Worm (Caenorhabditis elegans): ENCODE results near the gene C46C11.4.

C46C11.4 gene

ce11 chrX:4658303-4658702 lies 11.3 kb upstream of the C46C11.4 start:
- TF ChIP-seq unc-62 (GFP tag; optimal IDR thresholded peaks at IDR 0.05): no peak

DNA sequence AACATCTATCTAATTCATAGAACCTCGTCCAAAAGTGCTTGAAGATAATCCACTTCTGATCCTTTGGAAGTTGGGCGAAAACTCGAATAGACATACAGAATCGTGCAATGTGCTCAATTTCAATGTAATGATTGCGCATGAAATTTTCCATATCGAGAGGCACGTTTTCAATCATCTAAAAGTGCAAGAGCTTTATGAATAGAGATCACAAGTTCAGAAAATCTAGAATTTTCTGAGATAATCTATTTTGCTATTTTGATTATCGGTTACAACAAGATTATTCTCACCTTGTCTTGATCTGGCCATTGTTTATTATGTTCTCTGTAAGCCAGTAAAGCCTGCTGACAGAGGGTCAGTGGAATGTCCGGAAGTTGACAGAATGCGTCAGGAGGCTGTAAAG lies 10.6 kb upstream of the C46C11.4 start:
- TF ChIP-seq unc-62 (GFP tag; optimal IDR thresholded peaks at IDR 0.05): no peak

DNA sequence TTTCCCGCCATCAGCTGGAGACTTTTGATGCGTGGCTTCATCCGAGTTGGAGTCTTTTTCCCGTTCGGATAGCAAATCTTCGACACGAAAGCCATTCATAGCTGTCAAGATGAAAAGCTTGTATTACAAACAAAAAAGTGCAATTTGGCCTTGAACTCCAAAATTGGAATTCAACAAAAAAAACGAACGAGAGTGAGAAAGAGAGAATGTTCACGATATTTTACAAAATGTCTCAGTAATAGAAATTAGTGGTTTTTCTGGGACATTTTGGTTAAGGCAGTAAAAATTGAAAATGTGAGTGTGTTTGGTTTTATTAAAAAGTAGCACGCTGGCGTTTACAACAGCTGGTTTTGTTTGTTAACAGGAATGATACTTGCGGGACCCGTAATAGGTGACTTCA lies 7.1 kb upstream of the C46C11.4 start, which contains the start of gene ceh-1:
Gene ceh-1, minus strand, starts transcription at position 101 of the 400 bp plus-strand sequence.
- TF ChIP-seq unc-62 (GFP tag; optimal IDR thresholded peaks at IDR 0.05): no peak

DNA sequence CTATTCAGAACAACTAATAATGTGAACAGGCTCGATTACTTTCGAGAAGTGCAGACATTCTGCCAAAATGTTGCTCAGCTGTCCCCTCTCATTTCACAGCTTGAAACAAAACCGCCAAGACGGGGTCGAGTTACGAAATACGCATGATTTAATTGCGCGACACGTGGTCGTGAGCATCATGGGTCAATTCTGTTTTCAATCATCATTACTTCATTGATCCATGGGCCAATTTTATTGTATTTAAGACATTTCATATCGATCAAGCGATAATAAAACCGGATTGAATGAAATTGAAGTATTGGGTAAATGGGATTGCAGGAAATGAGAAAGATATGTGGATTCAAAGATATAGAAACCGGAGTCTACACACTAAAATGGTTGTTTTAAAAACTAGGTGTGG lies 5.9 kb upstream of the C46C11.4 start:
- no peak for TF ChIP-seq unc-62 (GFP tag; optimal IDR thresholded peaks at IDR 0.05)

DNA sequence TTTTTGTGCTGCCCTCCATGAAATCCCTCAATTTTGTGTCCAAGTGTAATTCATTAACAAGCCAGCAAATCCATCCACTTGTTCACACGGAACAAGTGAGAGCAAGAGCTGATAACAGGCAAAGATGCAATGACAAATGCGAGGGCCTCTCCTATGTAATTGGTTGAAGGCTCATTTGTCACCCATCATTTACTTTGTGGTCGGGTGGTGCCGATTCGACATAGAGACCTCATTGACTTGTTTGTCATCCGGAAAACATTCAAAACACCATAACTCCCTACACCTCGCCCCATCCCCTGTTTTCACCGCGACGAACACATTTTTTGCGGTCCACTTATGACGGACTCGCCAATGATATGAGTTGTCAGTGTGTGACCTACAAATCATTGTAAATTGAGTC lies 4.4 kb upstream of the C46C11.4 start:
- TF ChIP-seq unc-62 (GFP tag; optimal IDR thresholded peaks at IDR 0.05): no peak

DNA sequence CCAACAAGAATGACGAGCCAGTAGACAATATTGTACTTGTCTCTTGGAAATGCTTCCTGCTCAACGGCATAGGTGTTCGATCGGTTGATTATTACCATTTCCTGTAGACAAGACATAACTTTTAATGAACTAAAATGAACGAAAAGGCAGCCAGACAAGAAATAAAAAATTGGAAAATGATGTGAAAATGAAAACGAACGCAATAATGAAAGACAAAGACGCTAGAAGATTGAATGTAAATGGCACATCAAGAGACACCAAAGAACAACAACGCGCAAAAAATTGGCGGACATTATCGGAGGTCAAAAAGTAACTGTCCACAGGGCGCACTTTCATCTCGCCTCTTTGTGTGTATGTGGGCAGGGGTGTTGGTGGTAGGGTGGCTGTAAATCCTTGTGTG lies 2.1 kb upstream of the C46C11.4 start, which contains the start of gene ent-5:
Gene ent-5, minus strand, starts transcription at position 101 of the 400 bp plus-strand sequence.
- no peak for TF ChIP-seq unc-62 (GFP tag; optimal IDR thresholded peaks at IDR 0.05)

DNA sequence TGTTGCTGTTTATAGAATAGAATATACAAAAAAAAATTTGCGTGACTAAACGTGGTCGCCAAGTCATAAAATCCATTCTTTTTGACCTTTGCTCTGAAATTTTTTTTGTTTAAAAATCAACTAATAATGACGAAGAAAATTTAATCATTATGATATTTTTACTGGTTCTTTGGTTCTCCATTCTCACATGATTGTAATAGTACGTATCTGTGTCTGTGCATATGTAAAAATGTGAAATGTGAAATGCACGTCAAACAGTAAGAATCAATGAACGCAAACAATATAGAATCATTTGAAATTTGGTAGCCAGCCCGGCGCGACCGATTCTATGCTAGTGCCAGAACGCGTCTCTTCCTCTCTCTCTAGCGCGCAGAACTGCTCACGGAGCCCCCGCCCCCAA lies 10.2 kb downstream of the C46C11.4 start, which contains the start of gene hosl-1:
Gene hosl-1, plus strand, starts transcription at position 301 of the 400 bp plus-strand sequence.
- TF ChIP-seq unc-62 (GFP tag; optimal IDR thresholded peaks at IDR 0.05): no peak

DNA sequence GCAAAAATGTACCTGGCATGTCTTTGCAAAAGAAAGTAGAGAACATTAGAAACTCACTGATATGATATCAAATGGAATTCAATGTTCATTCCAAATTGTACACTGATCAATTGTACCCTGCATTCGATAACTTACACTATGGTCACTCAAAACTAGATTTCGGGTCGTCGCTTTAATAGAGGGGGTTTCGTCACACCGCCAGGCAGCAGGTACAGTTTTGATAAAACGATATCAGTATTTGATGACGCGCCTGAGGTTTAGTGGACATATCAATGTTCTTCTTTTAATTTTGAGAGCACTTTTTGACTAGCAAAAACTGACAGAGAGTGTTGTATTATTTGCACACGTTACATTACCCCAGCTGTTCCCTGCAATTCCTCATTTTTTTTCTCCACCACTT lies 10.9 kb downstream of the C46C11.4 start:
- no peak for TF ChIP-seq unc-62 (GFP tag; optimal IDR thresholded peaks at IDR 0.05)

ce11 chrX:4635643-4636042 lies 11.4 kb downstream of the C46C11.4 start:
- no peak for TF ChIP-seq unc-62 (GFP tag; optimal IDR thresholded peaks at IDR 0.05)

- TF ChIP-seq unc-62 (GFP tag; optimal IDR thresholded peaks at IDR 0.05): no peak
Measured at ce11 chrX:4632088-4632487, 14.9 kb downstream of the C46C11.4 start, which contains the start of gene slcr-46.1. Gene slcr-46.1 (plus strand): TSS chrX:4632361.

DNA sequence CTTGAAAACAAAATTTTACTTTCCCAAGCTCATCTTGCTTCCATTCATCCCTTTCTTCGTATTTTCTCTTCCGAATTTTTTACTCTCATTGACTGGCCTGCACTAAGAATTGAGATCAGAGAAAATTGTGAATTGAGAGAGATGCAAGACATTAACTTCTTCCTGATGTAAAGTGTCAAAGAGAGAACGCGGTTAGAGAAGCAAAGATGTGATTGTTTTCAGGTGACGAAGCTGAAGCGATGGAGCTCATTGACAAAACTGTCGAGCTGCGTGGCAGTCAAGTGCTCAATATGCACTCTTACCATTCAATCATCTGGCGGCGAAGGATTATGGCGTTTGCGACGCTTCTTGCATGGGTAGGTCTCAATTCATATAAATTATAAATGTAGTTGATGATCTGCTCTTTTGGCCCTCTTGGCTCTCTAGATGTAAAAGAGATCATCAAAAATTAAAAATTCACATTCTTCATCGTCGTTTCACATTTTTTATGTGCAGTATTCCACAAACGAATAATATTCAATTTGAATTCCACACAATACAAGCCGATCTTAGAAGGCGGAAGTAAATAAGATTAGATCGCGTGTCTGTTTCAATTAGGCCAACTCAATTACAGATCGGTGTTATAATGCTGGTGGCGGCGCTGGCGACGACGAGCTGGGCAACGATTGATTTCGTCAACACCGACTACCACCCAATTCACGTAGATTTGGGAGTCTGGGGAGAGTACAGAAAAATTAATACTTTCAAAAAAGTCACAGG lies 18.0 kb downstream of the C46C11.4 start:
- no peak for TF ChIP-seq unc-62 (GFP tag; optimal IDR thresholded peaks at IDR 0.05)

ce11 chrX:4628350-4628749 lies 18.7 kb downstream of the C46C11.4 start:
- no peak for TF ChIP-seq unc-62 (GFP tag; optimal IDR thresholded peaks at IDR 0.05)

DNA sequence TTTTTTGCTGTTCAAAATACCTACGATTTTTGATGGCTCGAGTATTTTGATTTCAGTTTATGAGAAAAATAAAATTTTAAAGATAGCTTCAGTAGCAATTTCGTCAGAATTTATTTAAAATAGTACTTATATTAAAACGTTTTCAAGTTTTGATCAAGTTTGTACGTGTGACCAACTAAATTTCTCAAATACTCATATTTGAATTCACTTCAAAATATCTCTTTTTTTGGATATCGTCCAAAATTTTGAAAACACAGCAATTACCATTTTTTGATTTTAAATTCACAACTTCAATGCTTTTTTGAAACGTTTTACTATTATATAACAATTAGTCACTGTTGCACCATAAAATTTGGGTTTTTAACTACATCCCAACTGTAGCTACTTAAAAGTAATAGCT lies 20.1 kb downstream of the C46C11.4 start:
- TF ChIP-seq unc-62 (GFP tag; optimal IDR thresholded peaks at IDR 0.05): no peak

- no peak for TF ChIP-seq unc-62 (GFP tag; optimal IDR thresholded peaks at IDR 0.05)
Measured at ce11 chrX:4625080-4625479, 21.9 kb downstream of the C46C11.4 start.

DNA sequence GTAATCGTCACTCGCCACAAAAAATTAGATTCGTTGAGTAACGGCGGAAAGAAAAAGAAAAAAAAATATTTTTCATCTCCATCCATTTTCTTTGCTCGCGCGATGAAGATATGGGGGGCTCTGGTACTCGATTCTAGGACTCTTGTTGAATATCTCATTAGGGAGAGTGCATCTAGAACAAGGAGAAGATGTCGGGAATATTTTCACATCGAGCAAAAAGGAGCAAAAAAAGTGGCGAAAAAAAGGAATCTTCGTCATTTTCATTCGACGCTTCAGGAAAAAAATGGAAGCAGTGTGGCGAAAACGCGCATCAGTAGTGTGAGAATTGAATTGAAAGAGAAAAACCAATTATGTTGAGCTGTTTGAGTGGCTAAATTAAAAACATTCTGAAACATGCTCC lies 23.3 kb downstream of the C46C11.4 start:
- TF ChIP-seq unc-62 (GFP tag; optimal IDR thresholded peaks at IDR 0.05): no peak

- no peak for TF ChIP-seq unc-62 (GFP tag; optimal IDR thresholded peaks at IDR 0.05)
Measured at ce11 chrX:4622024-4622423, 25.0 kb downstream of the C46C11.4 start, which contains the start of gene C46C11.3. Gene C46C11.3 (plus strand): TSS chrX:4622324.

ce11 chrX:4620019-4620418 lies 27.0 kb downstream of the C46C11.4 start:
- no peak for TF ChIP-seq unc-62 (GFP tag; optimal IDR thresholded peaks at IDR 0.05)
